Worm (Caenorhabditis elegans): ENCODE data around the gene col-99.

ce11 chrIV:186110-186509 lies 38.4 kb upstream of the col-99 start:
- TF ChIP-seq cog-1 (tag; optimal IDR thresholded peaks at IDR 0.05) (no peak), ztf-23 (GFP tag; IDR thresholded peaks at IDR 0.05) (no peak), ztf-29 (GFP tag; IDR thresholded peaks at IDR 0.05) (no peak), klf-2 (GFP tag; conservative IDR thresholded peaks at IDR 0.05) (no peak), ref-1 (GFP tag; conservative IDR thresholded peaks at IDR 0.05) (no peak)
